Fruit fly (Drosophila melanogaster) whole organism, adult: Measurements from ENCODE around the gene Tao.

ENCODE experiments used
- CG14711 ChIP-seq: fragments of 200-800 bp; sonication (Bioruptor generic); optimal IDR thresholded peaks from 2 replicates; lab custom pipeline; 2018; ENCODE audit warnings: missing biosample characterization, mild to moderate bottlenecking, missing genetic modification characterization, moderate library complexity
- CG33017 ChIP-seq: fragments of 200-800 bp; sonication (Bioruptor generic); optimal IDR thresholded peaks from 2 replicates; lab custom pipeline; 2018; ENCODE audit warnings: missing biosample characterization, mild to moderate bottlenecking, missing genetic modification characterization, moderate library complexity
- CG5204 ChIP-seq: fragments of 200-800 bp; sonication (Bioruptor generic); optimal IDR thresholded peaks from 2 replicates; lab custom pipeline; 2016; ENCODE audit warnings: missing biosample characterization, missing genetic modification characterization
- Clk ChIP-seq: fragments of 200-800 bp; sonication (Bioruptor generic); optimal IDR thresholded peaks from 2 replicates; lab custom pipeline; 2017; ENCODE audit warnings: missing biosample characterization, missing genetic modification characterization
- Crg-1 ChIP-seq: fragments of 200-800 bp; sonication (Bioruptor generic); optimal IDR thresholded peaks from 2 replicates; lab custom pipeline; 2016; ENCODE audit warnings: missing biosample characterization, missing genetic modification characterization
- kay ChIP-seq: fragments of 200-800 bp; sonication (Bioruptor generic); peaks from one replicate; lab custom pipeline; 2016; ENCODE audit warnings: missing biosample characterization, missing genetic modification characterization, borderline replicate concordance
- ovo ChIP-seq: fragments of 200-800 bp; sonication (Bioruptor generic); optimal IDR thresholded peaks from 2 replicates; lab custom pipeline; 2016; ENCODE audit warnings: missing biosample characterization, missing genetic modification characterization

DNA sequence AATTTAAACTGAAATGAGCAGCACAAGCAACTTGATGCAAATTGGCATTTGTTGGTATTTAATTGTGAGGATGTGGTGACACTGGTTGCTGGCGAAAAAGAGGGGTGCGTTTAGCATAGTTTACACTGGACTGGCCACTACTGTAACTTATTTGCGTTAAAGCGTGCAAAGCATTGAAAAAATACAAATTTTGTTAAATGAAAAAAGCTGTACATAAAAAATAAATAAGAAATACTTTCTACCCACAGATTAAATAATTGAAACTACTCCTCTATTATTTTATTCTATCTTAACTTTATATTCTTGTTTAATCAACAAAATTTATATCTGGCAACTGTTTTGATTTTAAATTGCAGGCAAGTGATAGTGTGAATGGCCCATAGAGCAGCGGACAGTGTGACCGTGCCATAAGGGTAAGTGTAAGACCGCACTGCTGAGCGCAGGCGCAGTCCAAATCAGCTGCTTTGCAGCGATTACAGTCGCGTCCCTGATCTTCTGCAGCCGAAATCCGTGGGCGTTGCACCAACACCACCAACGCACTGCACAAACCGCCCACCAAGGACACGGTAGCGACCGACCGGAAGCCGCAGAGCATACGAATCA, 13.8 kb downstream of the Tao start, which contains the start of the genes Grip84 and car:
- TF ChIP-seq ovo (GFP tag; lab: Kevin White, UChicago) = peak; percentile 7
- TF ChIP-seq CG33017 (tag; lab: Kevin White, UChicago) = peak; percentile 14
- TF ChIP-seq CG14711 (tag; lab: Kevin White, UChicago) = peak; percentile 87
- no peak for TF ChIP-seq CG5204 (GFP tag; lab: Kevin White, UChicago)
- no peak for TF ChIP-seq Crg-1
- TF ChIP-seq kay (GFP tag; lab: Kevin White, UChicago) = no peak
- no peak for TF ChIP-seq Clk
